Fruit fly (Drosophila melanogaster): ENCODE data around the gene sro.

DNA sequence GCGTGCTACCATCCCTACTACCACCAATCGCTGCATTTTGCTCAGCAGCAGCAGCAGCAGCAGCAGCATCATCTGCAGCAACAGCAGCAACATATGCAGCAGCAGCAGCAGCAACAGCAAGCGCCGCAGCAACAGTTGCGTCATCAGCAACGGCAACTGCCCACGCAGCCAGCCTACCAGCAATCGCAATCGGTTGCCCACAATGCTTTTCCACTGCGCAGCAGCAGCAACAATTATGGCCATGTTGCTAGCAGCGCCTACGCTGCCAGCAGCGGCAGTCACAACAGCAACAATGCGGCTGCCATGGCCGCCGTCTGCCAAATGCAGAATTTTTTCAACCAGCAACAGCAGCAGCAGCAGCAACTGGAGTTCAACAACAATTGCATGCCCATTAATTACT is 4.2 kb upstream of the sro start:
- TF ChIP-seq CG12768 (GFP tag; optimal IDR thresholded peaks at IDR 0.05) = no peak
- no peak for TF ChIP-seq CG5204 (GFP tag; optimal IDR thresholded peaks at IDR 0.05)

Measured in whole organism, adult.